Fruit fly (Drosophila melanogaster) whole organism, wandering third instar larva: Measurements from ENCODE around the gene Arfrp1.

Experiments used
- Abd-B ChIP-seq: fragments of >200 bp; optimal IDR thresholded peaks from 2 replicates; lab custom pipeline; 2017; ENCODE audit warnings: missing biosample characterization, missing genetic modification characterization
- CG32264 ChIP-seq: fragments of 200-800 bp; sonication (Bioruptor generic); optimal IDR thresholded peaks from 2 replicates; lab custom pipeline; 2016; ENCODE audit warnings: missing biosample characterization, missing genetic modification characterization
- CG9705 ChIP-seq: fragments of 200-800 bp; sonication (Bioruptor generic); optimal IDR thresholded peaks from 2 replicates; lab custom pipeline; 2018; ENCODE audit warnings: missing biosample characterization, mild to moderate bottlenecking, missing genetic modification characterization
- CrebA ChIP-seq: fragments of 200-800 bp; sonication (Bioruptor generic); optimal IDR thresholded peaks from 2 replicates; lab custom pipeline; 2016; ENCODE audit warnings: missing biosample characterization, mild to moderate bottlenecking, missing genetic modification characterization, borderline replicate concordance
- Dfd ChIP-seq: fragments of >200 bp; optimal IDR thresholded peaks from 2 replicates; lab custom pipeline; 2017; ENCODE audit warnings: missing biosample characterization, missing genetic modification characterization
- Dif ChIP-seq: fragments of 200-275, 200-300 bp; sonication (Bioruptor generic); optimal IDR thresholded peaks from 2 replicates; lab custom pipeline; 2018; ENCODE audit warnings: missing biosample characterization, missing genetic modification characterization; ENCODE audit not compliant: partially characterized antibody
- GATAd ChIP-seq: sonication (Bioruptor generic); optimal IDR thresholded peaks from 2 replicates; lab custom pipeline; 2016; ENCODE audit warnings: missing biosample characterization, missing genetic modification characterization
- HLH106 ChIP-seq: fragments of 200-800 bp; optimal IDR thresholded peaks from 3 replicates; lab custom pipeline; 2019; ENCODE audit warnings: missing biosample characterization, mild to moderate bottlenecking, missing genetic modification characterization, moderate library complexity
- Hnf4 ChIP-seq: fragments of 200-800 bp; sonication (Bioruptor generic); optimal IDR thresholded peaks from 2 replicates; lab custom pipeline; 2016; ENCODE audit warnings: missing biosample characterization, mild to moderate bottlenecking, missing genetic modification characterization
- Hr78 ChIP-seq: fragments of >200 bp; optimal IDR thresholded peaks from 2 replicates; lab custom pipeline; 2017; ENCODE audit warnings: missing biosample characterization, missing genetic modification characterization
- Hr83 ChIP-seq: fragments of 200-300 bp; sonication (Bioruptor generic); optimal IDR thresholded peaks from 2 replicates; lab custom pipeline; 2016; ENCODE audit warnings: missing biosample characterization, mild to moderate bottlenecking, missing genetic modification characterization, moderate library complexity; ENCODE audit not compliant: poor library complexity, severe bottlenecking
- Jra ChIP-seq: sonication (Bioruptor generic); optimal IDR thresholded peaks from 2 replicates; lab custom pipeline; 2016; ENCODE audit warnings: missing biosample characterization, missing genetic modification characterization
- Mio ChIP-seq: sonication (Bioruptor generic); optimal IDR thresholded peaks from 2 replicates; lab custom pipeline; 2016; ENCODE audit warnings: missing biosample characterization, missing genetic modification characterization
- Myc ChIP-seq: fragments of >200 bp; optimal IDR thresholded peaks from 2 replicates; lab custom pipeline; 2017
- N ChIP-seq: fragments of >200 bp; optimal IDR thresholded peaks from 2 replicates; lab custom pipeline; 2018; ENCODE audit warnings: missing biosample characterization, missing external identifiers, missing genetic modification characterization
- OdsH ChIP-seq: fragments of 200-800 bp; sonication (Bioruptor generic); optimal IDR thresholded peaks from 2 replicates; lab custom pipeline; 2016; ENCODE audit warnings: missing biosample characterization, mild to moderate bottlenecking, missing genetic modification characterization
- Rel ChIP-seq, 2 experiments: fragments of 200-800 bp; sonication (Bioruptor generic) in 1 of 2; optimal IDR thresholded peaks; 2 replicates in 1 of 2; 3 replicates in 1 of 2; lab custom pipeline; 2016 to 2019; ENCODE audit warnings: mild to moderate bottlenecking in 2 of 2, missing biosample characterization in 2 of 2, missing genetic modification characterization in 2 of 2, moderate library complexity in 1 of 2
- Sp1 ChIP-seq: fragments of 200-800 bp; sonication (Bioruptor generic); optimal IDR thresholded peaks from 3 replicates; lab custom pipeline; 2019; ENCODE audit warnings: missing biosample characterization, mild to moderate bottlenecking, missing genetic modification characterization, moderate library complexity
- Vsx2 ChIP-seq: fragments of 200-300, 225-300 bp; sonication (Bioruptor generic); optimal IDR thresholded peaks from 2 replicates; lab custom pipeline; 2018; ENCODE audit warnings: missing biosample characterization, missing genetic modification characterization; ENCODE audit not compliant: partially characterized antibody
- br ChIP-seq: fragments of 200-800 bp; sonication (Bioruptor generic); optimal IDR thresholded peaks from 2 replicates; lab custom pipeline; 2016; ENCODE audit warnings: missing biosample characterization, missing genetic modification characterization
- brk ChIP-seq: fragments of 200-800 bp; sonication (Bioruptor generic); optimal IDR thresholded peaks from 2 replicates; lab custom pipeline; 2016; ENCODE audit warnings: missing biosample characterization, mild to moderate bottlenecking, missing genetic modification characterization
- dl ChIP-seq, 2 experiments: fragments of 175-275, 200-275 bp in 1 of 2; fragments of 200-275 bp in 1 of 2; sonication (Bioruptor generic); optimal IDR thresholded peaks; lab custom pipeline; 2018; ENCODE audit warnings: mild to moderate bottlenecking in 2 of 2, missing biosample characterization in 2 of 2, missing genetic modification characterization in 2 of 2, moderate library complexity in 2 of 2; ENCODE audit not compliant: partially characterized antibody in 2 of 2, insufficient read depth in 1 of 2
- dmrt93B ChIP-seq: fragments of 200-800 bp; sonication (Bioruptor generic); optimal IDR thresholded peaks from 2 replicates; lab custom pipeline; 2018; ENCODE audit warnings: missing biosample characterization, mild to moderate bottlenecking, missing genetic modification characterization
- dsf ChIP-seq: sonication (Bioruptor generic); optimal IDR thresholded peaks from 2 replicates; lab custom pipeline; 2016; ENCODE audit warnings: missing biosample characterization, missing genetic modification characterization, borderline replicate concordance
- ey ChIP-seq: fragments of 200-800 bp; sonication (Bioruptor generic); optimal IDR thresholded peaks from 2 replicates; lab custom pipeline; 2016; ENCODE audit warnings: missing biosample characterization, missing genetic modification characterization
- foxo ChIP-seq, 2 experiments: fragments of 200-800 bp; sonication (Bioruptor generic); optimal IDR thresholded peaks; 2 replicates in 1 of 2; 3 replicates in 1 of 2; lab custom pipeline; 2016 to 2017; ENCODE audit warnings: missing biosample characterization in 2 of 2, missing genetic modification characterization in 2 of 2
- fru ChIP-seq: fragments of 200-800 bp; sonication (Bioruptor generic); optimal IDR thresholded peaks from 3 replicates; lab custom pipeline; 2016; ENCODE audit warnings: missing biosample characterization, mild to moderate bottlenecking, missing genetic modification characterization
- h ChIP-seq: fragments of 200-800 bp; sonication (Bioruptor generic); optimal IDR thresholded peaks from 3 replicates; lab custom pipeline; 2016; ENCODE audit warnings: missing biosample characterization, mild to moderate bottlenecking, missing genetic modification characterization
- jim ChIP-seq: fragments of 175-275, 200-325 bp; sonication (Bioruptor generic); optimal IDR thresholded peaks from 2 replicates; lab custom pipeline; 2016; ENCODE audit warnings: missing biosample characterization, mild to moderate bottlenecking, missing genetic modification characterization
- lola ChIP-seq: fragments of >200 bp; optimal IDR thresholded peaks from 2 replicates; lab custom pipeline; 2017; ENCODE audit warnings: missing biosample characterization, missing genetic modification characterization
- pan ChIP-seq: fragments of >200 bp; optimal IDR thresholded peaks from 2 replicates; lab custom pipeline; 2017
- psq ChIP-seq: fragments of 200-800 bp; sonication (Bioruptor generic); optimal IDR thresholded peaks from 3 replicates; lab custom pipeline; 2017; ENCODE audit warnings: missing biosample characterization, mild to moderate bottlenecking, missing genetic modification characterization, moderate library complexity
- rgr ChIP-seq: fragments of 200-800 bp; sonication (Bioruptor generic); optimal IDR thresholded peaks from 3 replicates; lab custom pipeline; 2016; ENCODE audit warnings: missing biosample characterization, mild to moderate bottlenecking, missing genetic modification characterization
- sage ChIP-seq: fragments of 200-800 bp; sonication (Bioruptor generic); optimal IDR thresholded peaks from 2 replicates; lab custom pipeline; 2016; ENCODE audit warnings: missing biosample characterization, mild to moderate bottlenecking, missing genetic modification characterization
- sv ChIP-seq: fragments of 200-800 bp; sonication (Bioruptor generic); optimal IDR thresholded peaks from 3 replicates; lab custom pipeline; 2016; ENCODE audit warnings: missing biosample characterization, missing genetic modification characterization
- tai ChIP-seq: sonication (Bioruptor generic); optimal IDR thresholded peaks from 2 replicates; lab custom pipeline; 2016; ENCODE audit warnings: missing biosample characterization, missing genetic modification characterization
- usp ChIP-seq: fragments of >200 bp; optimal IDR thresholded peaks from 2 replicates; lab custom pipeline; 2017; ENCODE audit warnings: missing biosample characterization, missing genetic modification characterization
- woc ChIP-seq: sonication (Bioruptor generic); optimal IDR thresholded peaks from 2 replicates; lab custom pipeline; 2016; ENCODE audit warnings: missing biosample characterization, mild to moderate bottlenecking, missing genetic modification characterization

Gene Arfrp1

DNA sequence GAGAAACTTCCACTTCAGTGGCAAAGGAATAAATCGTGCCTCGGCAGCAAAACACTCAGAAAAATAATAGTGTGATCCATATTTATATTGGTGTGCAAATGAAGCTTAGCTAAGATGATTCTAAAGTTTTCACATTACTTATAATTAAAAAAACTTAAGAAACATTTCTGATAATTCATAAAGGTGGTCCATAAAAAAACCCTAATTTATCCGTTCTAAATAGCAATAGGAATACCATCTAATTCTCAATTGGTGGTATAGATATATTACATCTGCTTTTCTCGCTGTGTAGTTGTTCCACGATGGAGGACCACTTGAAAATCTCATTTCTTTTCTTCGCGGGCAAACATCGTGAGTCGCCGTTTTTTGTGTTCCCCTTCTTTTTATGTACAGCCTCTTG lies 48.3 kb downstream of the Arfrp1 start:
- TF ChIP-seq Abd-B (GFP tag; lab: Kevin White, UChicago), result no peak
- TF ChIP-seq Myc, result no peak
- peak; percentile 53 for TF ChIP-seq Hnf4
- peak; percentile 57 for TF ChIP-seq rgr
- peak; percentile 16 for TF ChIP-seq dsf (GFP tag; lab: Kevin White, UChicago)
- peak; percentile 41 for TF ChIP-seq woc (GFP tag; lab: Kevin White, UChicago)
- TF ChIP-seq Mio (GFP tag; lab: Kevin White, UChicago), result no peak
- no peak for TF ChIP-seq Hr78 (GFP tag; lab: Kevin White, UChicago)
- peak; percentile 64 for TF ChIP-seq ey (GFP tag; lab: Kevin White, UChicago)
- TF ChIP-seq CG9705 (GFP tag; lab: Kevin White, UChicago), result peak; percentile 40
- TF ChIP-seq jim (GFP tag; lab: Kevin White, UChicago), result no peak
- peak; percentile 70 for TF ChIP-seq fru (GFP tag; lab: Kevin White, UChicago)
- TF ChIP-seq dl (GFP tag; optimal IDR thresholded peaks at IDR 0.05; lab: Kevin White, UChicago; ENCODE audit: insufficient read depth in 1 of 2, partially characterized antibody in 2 of 2), result no peak
- no peak for TF ChIP-seq Dfd (GFP tag; lab: Kevin White, UChicago)
- peak in 1 of 2 experiments; percentile 65 for TF ChIP-seq foxo (GFP tag; optimal IDR thresholded peaks at IDR 0.05; lab: Kevin White, UChicago)
- TF ChIP-seq N, result no peak
- no peak for TF ChIP-seq tai (GFP tag; lab: Kevin White, UChicago)
- peak; percentile 40 for TF ChIP-seq sage (GFP tag; lab: Kevin White, UChicago)
- TF ChIP-seq usp (GFP tag; lab: Kevin White, UChicago), result no peak
- peak; percentile 67 for TF ChIP-seq h
- TF ChIP-seq Vsx2, result no peak
- peak; percentile 57 for TF ChIP-seq br (GFP tag; lab: Kevin White, UChicago)
- TF ChIP-seq brk, result no peak
- no peak for TF ChIP-seq Rel (GFP tag; optimal IDR thresholded peaks at IDR 0.05; lab: Kevin White, UChicago)
- no peak for TF ChIP-seq Rel (tag; optimal IDR thresholded peaks at IDR 0.05; lab: Kevin White, UChicago)
- TF ChIP-seq lola, result no peak
- TF ChIP-seq CG32264 (GFP tag; lab: Kevin White, UChicago), result no peak
- TF ChIP-seq Sp1 (GFP tag; lab: Kevin White, UChicago), result peak; percentile 77
- peak; percentile 56 for TF ChIP-seq dmrt93B (GFP tag; lab: Kevin White, UChicago)
- TF ChIP-seq GATAd, result no peak
- no peak for TF ChIP-seq Dif (GFP tag; lab: Kevin White, UChicago)
- no peak for TF ChIP-seq CrebA (GFP tag; lab: Kevin White, UChicago)
- TF ChIP-seq Jra (GFP tag; lab: Kevin White, UChicago), result no peak
- TF ChIP-seq pan (lab: Kevin White, UChicago), result no peak
- TF ChIP-seq psq (GFP tag; lab: Kevin White, UChicago), result no peak
- no peak for TF ChIP-seq Hr83 (GFP tag; lab: Kevin White, UChicago)
- peak; percentile 33 for TF ChIP-seq OdsH (GFP tag; lab: Kevin White, UChicago)
- TF ChIP-seq sv, result peak; percentile 14
- TF ChIP-seq HLH106, result peak; percentile 65

- TF ChIP-seq Hnf4, result no peak
- TF ChIP-seq woc (GFP tag; lab: Kevin White, UChicago), result no peak
- no peak for TF ChIP-seq Abd-B (GFP tag; lab: Kevin White, UChicago)
- TF ChIP-seq Rel (GFP tag; optimal IDR thresholded peaks at IDR 0.05; lab: Kevin White, UChicago), result peak; percentile 34
- peak; percentile 32 for TF ChIP-seq Rel (tag; optimal IDR thresholded peaks at IDR 0.05; lab: Kevin White, UChicago)
- TF ChIP-seq Hr83 (GFP tag; lab: Kevin White, UChicago), result peak; percentile 3
- TF ChIP-seq HLH106, result peak; percentile 18
- TF ChIP-seq Dfd (GFP tag; lab: Kevin White, UChicago), result no peak
- TF ChIP-seq brk, result peak; percentile 8
- TF ChIP-seq jim (GFP tag; lab: Kevin White, UChicago), result no peak
- no peak for TF ChIP-seq sv
- TF ChIP-seq dsf (GFP tag; lab: Kevin White, UChicago), result no peak
- no peak for TF ChIP-seq dl (GFP tag; optimal IDR thresholded peaks at IDR 0.05; lab: Kevin White, UChicago; ENCODE audit: insufficient read depth in 1 of 2, partially characterized antibody in 2 of 2)
- TF ChIP-seq dmrt93B (GFP tag; lab: Kevin White, UChicago), result no peak
- TF ChIP-seq OdsH (GFP tag; lab: Kevin White, UChicago), result no peak
- TF ChIP-seq pan (lab: Kevin White, UChicago), result no peak
- no peak for TF ChIP-seq N
- no peak for TF ChIP-seq CG9705 (GFP tag; lab: Kevin White, UChicago)
- TF ChIP-seq CG32264 (GFP tag; lab: Kevin White, UChicago), result no peak
- TF ChIP-seq Sp1 (GFP tag; lab: Kevin White, UChicago), result peak; percentile 32
- TF ChIP-seq usp (GFP tag; lab: Kevin White, UChicago), result no peak
- TF ChIP-seq rgr, result no peak
- TF ChIP-seq Vsx2, result no peak
- no peak for TF ChIP-seq Hr78 (GFP tag; lab: Kevin White, UChicago)
- peak; percentile 17 for TF ChIP-seq br (GFP tag; lab: Kevin White, UChicago)
- no peak for TF ChIP-seq CrebA (GFP tag; lab: Kevin White, UChicago)
- TF ChIP-seq lola, result no peak
- TF ChIP-seq psq (GFP tag; lab: Kevin White, UChicago), result peak; percentile 67
- TF ChIP-seq fru (GFP tag; lab: Kevin White, UChicago), result no peak
- TF ChIP-seq Jra (GFP tag; lab: Kevin White, UChicago), result no peak
- TF ChIP-seq tai (GFP tag; lab: Kevin White, UChicago), result no peak
- no peak for TF ChIP-seq Mio (GFP tag; lab: Kevin White, UChicago)
- TF ChIP-seq ey (GFP tag; lab: Kevin White, UChicago), result no peak
- peak; percentile 23 for TF ChIP-seq h
- TF ChIP-seq sage (GFP tag; lab: Kevin White, UChicago), result peak; percentile 8
These were observed 49.0 kb downstream of the Arfrp1 start for dm6 chrX:9155715-9156387.
